Worm (Caenorhabditis elegans) whole organism, early embryonic: ENCODE data around the gene ZC190.8.

Experiments
- B0310.2 ChIP-seq: sonication (generic microtip); optimal IDR thresholded peaks from 2 replicates; lab custom pipeline; 2016; ENCODE audit warnings: mild to moderate bottlenecking, missing genetic modification characterization, missing compliant biosample characterization
- F13C5.2 ChIP-seq: sonication (generic microtip); optimal IDR thresholded peaks from 2 replicates; lab custom pipeline; 2017; ENCODE audit warnings: mild to moderate bottlenecking, missing genetic modification characterization, inconsistent platforms, missing compliant biosample characterization
- aly-1 ChIP-seq: sonication (generic microtip); optimal IDR thresholded peaks from 2 replicates; lab custom pipeline; 2016; ENCODE audit warnings: missing genetic modification characterization, missing compliant biosample characterization
- ama-1 ChIP-seq: fragments of 150-350 bp; optimal IDR thresholded peaks from 2 replicates; lab custom pipeline; 2014
- ceh-13 ChIP-seq: fragments of 200-800 bp; sonication (Bioruptor generic); optimal IDR thresholded peaks from 2 replicates; lab custom pipeline; 2018; ENCODE audit warnings: mild to moderate bottlenecking, missing genetic modification characterization, missing compliant biosample characterization
- ceh-36 ChIP-seq: sonication (generic microtip); optimal IDR thresholded peaks from 2 replicates; lab custom pipeline; 2016; ENCODE audit warnings: missing genetic modification characterization, inconsistent platforms, missing compliant biosample characterization
- ets-7 ChIP-seq: sonication (generic microtip); optimal IDR thresholded peaks from 2 replicates; lab custom pipeline; 2016; ENCODE audit warnings: missing genotype, missing genetic modification characterization, missing compliant biosample characterization
- flt-1 ChIP-seq: fragments of 200-800 bp; sonication (Bioruptor generic); IDR thresholded peaks from 2 replicates; pipeline ENCODE4 v1.3.6; 2022; ENCODE audit warnings: missing genetic modification characterization, missing compliant biosample characterization
- hmbx-1 ChIP-seq: sonication (generic microtip); optimal IDR thresholded peaks from 2 replicates; lab custom pipeline; 2016; ENCODE audit warnings: mild to moderate bottlenecking, missing genetic modification characterization, missing compliant biosample characterization
- hmg-4 ChIP-seq: fragments of 200-800 bp; sonication (Bioruptor generic); optimal IDR thresholded peaks from 2 replicates; lab custom pipeline; 2018; ENCODE audit warnings: mild to moderate bottlenecking, missing genetic modification characterization, missing compliant biosample characterization
- hnd-1 ChIP-seq: sonication (generic microtip); optimal IDR thresholded peaks from 2 replicates; lab custom pipeline; 2016; ENCODE audit warnings: missing genetic modification characterization, missing compliant biosample characterization
- pes-1 ChIP-seq: fragments of 200-800 bp; sonication (Bioruptor generic); IDR thresholded peaks from 2 replicates; pipeline ENCODE4 v1.3.6; 2022; ENCODE audit warnings: missing genetic modification reagents, missing genetic modification characterization, missing compliant biosample characterization
- scrt-1 ChIP-seq: fragments of 200-800 bp; sonication (Bioruptor generic); IDR thresholded peaks from 2 replicates; pipeline ENCODE4 v1.3.6; 2022; ENCODE audit warnings: missing genetic modification characterization, missing compliant biosample characterization
- sea-1 ChIP-seq: fragments of 200-800 bp; sonication (Bioruptor generic); conservative IDR thresholded peaks from 2 replicates; pipeline ENCODE4 v1.3.6; 2022; ENCODE audit warnings: missing genetic modification characterization, missing compliant biosample characterization
- tbx-11 ChIP-seq: fragments of 200-800 bp; sonication (Bioruptor generic); IDR thresholded peaks from 2 replicates; pipeline ENCODE4 v1.3.6; 2022; ENCODE audit warnings: missing genetic modification characterization, missing compliant biosample characterization
- tbx-37 ChIP-seq: fragments of 200-800 bp; sonication (Bioruptor generic); conservative IDR thresholded peaks from 2 replicates; pipeline ENCODE4 v1.3.6; 2022; ENCODE audit warnings: missing genetic modification reagents, missing genetic modification characterization, missing compliant biosample characterization
- tra-4 ChIP-seq: sonication (generic microtip); optimal IDR thresholded peaks from 2 replicates; lab custom pipeline; 2017; ENCODE audit warnings: missing genetic modification characterization, missing compliant biosample characterization

ZC190.8 gene

DNA sequence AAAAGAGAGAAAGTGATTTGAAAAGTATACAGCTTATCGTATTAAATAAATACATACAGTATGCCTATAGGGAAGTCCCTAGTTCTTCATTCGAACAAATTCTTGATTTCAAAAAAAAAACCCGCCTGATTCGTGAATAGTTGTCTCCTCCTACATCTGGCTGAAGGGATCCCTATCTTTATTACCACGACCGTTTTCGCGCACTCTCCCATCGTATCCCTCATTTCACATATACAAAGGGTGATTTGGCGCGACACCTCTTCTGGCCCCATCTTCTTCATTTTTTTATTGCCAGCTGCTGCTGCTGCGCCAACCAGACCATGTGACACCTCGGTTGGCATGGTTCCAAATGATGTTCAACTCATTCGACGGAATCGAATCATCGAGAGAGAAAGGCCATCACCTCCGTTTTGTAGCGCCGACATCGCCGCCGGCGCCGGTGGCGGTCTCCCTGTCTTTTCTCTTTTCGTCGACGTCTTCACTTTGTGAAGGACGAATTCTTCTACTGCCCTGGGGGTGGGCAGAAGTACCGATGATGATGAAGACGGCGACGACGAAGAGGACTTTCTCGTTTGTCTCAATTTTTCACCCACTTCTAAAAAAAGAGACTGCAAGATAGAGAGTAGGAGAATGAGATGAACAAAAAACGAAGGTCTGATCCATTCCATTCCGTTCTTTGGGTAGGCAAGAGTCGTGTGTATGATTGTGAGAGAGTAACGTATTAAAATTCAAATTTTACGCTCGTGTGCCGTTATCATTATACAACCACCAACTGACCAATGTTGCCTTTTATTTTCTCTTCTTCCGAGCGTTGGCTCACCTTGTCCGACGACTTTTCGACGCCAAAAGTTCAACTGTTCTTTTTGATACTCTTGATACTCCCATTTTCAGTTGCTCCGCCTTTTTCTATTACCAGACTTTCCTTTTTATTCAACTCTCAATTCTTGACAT is 25.3 kb downstream of the ZC190.8 start:
- no peak for TF ChIP-seq ceh-36 (tag; lab: Kevin White, UChicago)
- no peak for TF ChIP-seq tbx-11 (GFP tag; lab: Robert Waterston, UW)
- no peak for TF ChIP-seq hmg-4 (GFP tag; lab: Kevin White, UChicago)
- no peak for TF ChIP-seq tra-4 (tag; lab: Kevin White, UChicago)
- no peak for TF ChIP-seq aly-1 (tag; lab: Kevin White, UChicago)
- no peak for TF ChIP-seq pes-1 (GFP tag; lab: Robert Waterston, UW)
- no peak for TF ChIP-seq ets-7 (tag; lab: Kevin White, UChicago)
- TF ChIP-seq hmbx-1 (tag; lab: Kevin White, UChicago), result no peak
- no peak for TF ChIP-seq hnd-1 (tag; lab: Kevin White, UChicago)
- TF ChIP-seq sea-1, result no peak

ce11 chrV:8661241-8661954 is 26.2 kb downstream of the ZC190.8 start:
- TF ChIP-seq aly-1 (tag; lab: Kevin White, UChicago) (no peak), sea-1 (no peak), flt-1 (no peak), hmg-4 (GFP tag; lab: Kevin White, UChicago) (peak; percentile 18), B0310.2 (tag; lab: Kevin White, UChicago) (no peak), ets-7 (tag; lab: Kevin White, UChicago) (no peak)

DNA sequence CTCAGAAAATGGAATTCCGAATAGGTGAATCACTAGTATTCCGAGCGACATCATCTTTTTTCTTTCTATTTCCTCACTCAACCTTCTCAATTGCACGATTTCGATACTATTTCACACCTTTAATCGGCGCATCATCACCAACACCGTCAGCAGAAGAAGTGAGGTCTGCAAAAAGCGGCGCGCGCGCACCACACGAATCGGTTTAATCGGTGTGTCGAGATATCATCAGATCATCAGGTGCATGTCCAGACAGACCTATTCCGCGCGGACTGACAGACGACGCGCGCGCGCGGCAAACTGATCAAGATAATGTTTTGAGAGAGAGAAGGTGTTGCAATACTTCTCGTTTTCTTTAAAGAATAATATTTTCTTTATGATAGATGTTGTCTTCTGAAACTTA is 27.1 kb downstream of the ZC190.8 start:
- TF ChIP-seq ceh-13 (GFP tag; lab: Kevin White, UChicago) (no peak), ceh-36 (tag; lab: Kevin White, UChicago) (no peak), flt-1 (no peak), tra-4 (tag; lab: Kevin White, UChicago) (no peak), aly-1 (tag; lab: Kevin White, UChicago) (no peak), B0310.2 (tag; lab: Kevin White, UChicago) (no peak), hnd-1 (tag; lab: Kevin White, UChicago) (no peak), tbx-11 (GFP tag; lab: Robert Waterston, UW) (no peak), sea-1 (no peak), scrt-1 (GFP tag; lab: Robert Waterston, UW) (no peak)

DNA sequence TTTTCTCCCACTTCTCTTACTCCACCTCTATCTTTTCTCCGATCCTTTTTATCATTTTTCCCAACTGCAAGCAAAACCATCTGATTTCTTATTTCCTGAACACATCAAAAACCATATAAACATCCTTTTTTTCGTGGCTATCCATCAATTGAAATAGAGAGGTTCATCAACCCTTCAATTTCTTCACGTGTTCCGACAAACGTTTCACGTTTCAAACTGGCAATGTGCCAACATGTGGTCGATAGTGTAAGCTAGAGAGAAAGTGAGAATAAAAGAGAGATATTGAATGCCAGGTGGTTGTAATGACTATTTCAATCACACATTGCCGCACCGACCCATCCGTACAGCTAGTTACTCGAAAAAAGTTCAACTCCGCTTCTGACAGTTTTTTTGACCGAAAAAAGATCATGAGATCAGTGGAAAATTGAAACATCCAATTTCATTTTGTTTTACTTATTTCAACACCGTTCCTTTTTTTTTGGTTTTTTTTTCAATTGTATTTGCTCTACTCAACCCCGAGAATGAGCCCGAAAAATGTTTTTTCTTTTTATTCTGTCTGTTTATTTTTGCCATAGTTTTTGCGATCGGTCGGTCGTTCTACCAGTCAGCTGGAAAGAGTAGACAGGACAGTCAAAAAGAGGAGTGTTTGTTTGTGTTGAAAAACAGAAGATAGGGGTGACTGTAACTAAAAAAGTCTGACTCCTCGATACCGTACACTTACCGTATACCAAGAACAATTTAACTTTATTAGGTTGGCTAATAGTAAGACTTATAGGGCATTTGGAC is 28.8 kb downstream of the ZC190.8 start:
- TF ChIP-seq scrt-1 (GFP tag; lab: Robert Waterston, UW) (no peak), ama-1 (no peak), aly-1 (tag; lab: Kevin White, UChicago) (no peak), B0310.2 (tag; lab: Kevin White, UChicago) (no peak), F13C5.2 (no peak), ceh-13 (GFP tag; lab: Kevin White, UChicago) (no peak), hmbx-1 (tag; lab: Kevin White, UChicago) (no peak), hnd-1 (tag; lab: Kevin White, UChicago) (no peak), sea-1 (no peak)

ce11 chrV:8657911-8658310 is 29.7 kb downstream of the ZC190.8 start:
- TF ChIP-seq tra-4 (tag; lab: Kevin White, UChicago) (no peak), B0310.2 (tag; lab: Kevin White, UChicago) (no peak), hmg-4 (GFP tag; lab: Kevin White, UChicago) (no peak), sea-1 (no peak)

DNA sequence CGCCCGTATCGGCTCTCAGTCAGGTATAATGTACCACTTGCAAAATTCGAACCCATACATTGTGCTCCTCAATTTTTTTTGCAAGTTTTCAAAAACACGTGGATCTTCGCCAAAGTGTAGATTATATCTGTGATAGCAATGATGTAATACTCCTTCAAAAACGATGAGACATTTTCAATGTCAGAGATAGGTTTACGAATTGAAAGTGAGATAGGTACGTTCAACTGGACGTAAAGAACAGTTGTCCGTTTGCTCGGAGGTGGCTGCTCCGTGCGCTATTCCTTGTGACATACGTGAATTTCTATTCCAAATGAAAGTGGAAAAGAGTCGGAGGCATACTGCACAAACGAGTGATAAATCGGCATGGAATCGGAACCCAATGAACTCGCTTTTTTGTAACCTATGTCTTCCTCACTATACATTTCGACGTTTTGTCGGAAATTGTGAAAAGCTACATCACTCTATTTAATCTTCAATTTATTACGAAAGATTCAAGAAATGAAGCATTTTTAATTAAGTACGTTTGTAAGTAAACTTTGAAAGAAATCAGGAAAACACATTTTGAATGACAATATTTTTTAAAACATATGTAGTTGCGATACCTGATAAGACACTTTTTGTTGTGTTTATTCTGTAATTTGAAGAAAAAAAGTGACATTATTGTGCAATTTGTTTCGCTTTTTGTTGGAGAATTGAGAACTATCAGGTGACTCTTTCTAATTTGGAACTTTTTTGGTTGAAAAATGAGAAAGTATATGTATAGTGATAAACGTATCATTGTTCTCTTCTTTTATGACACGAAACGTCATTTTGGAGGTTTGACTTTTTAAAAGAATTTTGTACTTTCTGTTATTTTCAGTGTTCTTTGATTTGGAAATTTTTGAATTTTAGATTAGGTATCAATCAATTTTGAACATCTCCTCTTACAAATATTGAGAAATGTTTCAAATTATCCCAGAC is 32.9 kb downstream of the ZC190.8 start:
- TF ChIP-seq B0310.2 (tag; lab: Kevin White, UChicago) (no peak), tra-4 (tag; lab: Kevin White, UChicago) (no peak), F13C5.2 (no peak), ama-1 (no peak), scrt-1 (GFP tag; lab: Robert Waterston, UW) (no peak), tbx-37 (GFP tag; lab: Robert Waterston, UW) (no peak)
